Worm (Caenorhabditis elegans) whole organism, mixed stage, embryonic: ENCODE data around the gene rfc-4.

Source experiments
- ceh-39 ChIP-seq: fragments of 150-350 bp; optimal IDR thresholded peaks from 2 replicates; lab custom pipeline; 2014; ENCODE audit warnings: missing biosample characterization, missing genetic modification characterization
- ces-1 ChIP-seq: fragments of 150-350 bp; optimal IDR thresholded peaks from 2 replicates; lab custom pipeline; 2014; ENCODE audit warnings: missing biosample characterization, missing genetic modification reagents, missing genetic modification characterization
- elt-3 ChIP-seq: fragments of 150-350 bp; optimal IDR thresholded peaks from 2 replicates; lab custom pipeline; 2014; ENCODE audit warnings: missing biosample characterization, missing genetic modification characterization
- hlh-1 ChIP-seq: fragments of 150-350 bp; optimal IDR thresholded peaks from 2 replicates; lab custom pipeline; 2014; ENCODE audit warnings: missing biosample characterization, missing genetic modification reagents, missing genetic modification characterization
- lin-32 ChIP-seq: fragments of 200-800 bp; sonication (Bioruptor generic); optimal IDR thresholded peaks from 2 replicates; lab custom pipeline; 2018; ENCODE audit warnings: mild to moderate bottlenecking, missing genetic modification characterization, missing compliant biosample characterization
- lsy-2 ChIP-seq: fragments of 150-350 bp; optimal IDR thresholded peaks from 2 replicates; lab custom pipeline; 2014; ENCODE audit warnings: missing biosample characterization, missing genetic modification characterization
- nhr-237 ChIP-seq: fragments of 150-350 bp; optimal IDR thresholded peaks from 2 replicates; lab custom pipeline; 2014; ENCODE audit warnings: missing biosample characterization, missing genetic modification characterization
- pha-4 ChIP-seq: fragments of 150-350 bp; optimal IDR thresholded peaks from 2 replicates; lab custom pipeline; 2018; ENCODE audit warnings: missing biosample characterization, missing genetic modification reagents, missing genetic modification characterization
- unc-120 ChIP-seq: sonication (generic microtip); optimal IDR thresholded peaks from 2 replicates; lab custom pipeline; 2017; ENCODE audit warnings: missing genetic modification characterization, missing compliant biosample characterization; ENCODE audit not compliant: poor library complexity, severe bottlenecking

rfc-4 gene

ce11 chrIII:7021156-7021637 lies 49.1 kb downstream of the rfc-4 start, which contains the start of gene rfl-1:
rfl-1 (plus strand) TSS chrIII:7021206.
- TF ChIP-seq ces-1 (GFP tag; lab: Kevin White, UChicago) = peak; percentile 81
- TF ChIP-seq ceh-39 (tag; lab: Kevin White, UChicago) = peak; percentile 26
- no peak for TF ChIP-seq elt-3 (tag; lab: Kevin White, UChicago)
- TF ChIP-seq unc-120 (tag; lab: Kevin White, UChicago) = no peak
- no peak for TF ChIP-seq lin-32 (GFP tag; lab: Kevin White, UChicago)
- TF ChIP-seq hlh-1 = peak; percentile 24
- TF ChIP-seq nhr-237 (tag; lab: Kevin White, UChicago) = no peak
- TF ChIP-seq pha-4 (tag; lab: Kevin White, UChicago) = peak; percentile 11
- TF ChIP-seq lsy-2 (tag; lab: Kevin White, UChicago) = peak; percentile 70
- TF ChIP-seq, all 35 proteins: peak for 5
